Fruit fly (Drosophila melanogaster) whole organism, embryonic: ENCODE data around the gene Schip1.

ENCODE experiments used
- Blimp-1 ChIP-seq: fragments of 200-800 bp; sonication (Bioruptor generic); optimal IDR thresholded peaks from 3 replicates; lab custom pipeline; 2018; ENCODE audit warnings: missing biosample characterization, missing genetic modification characterization, mild to moderate bottlenecking, moderate library complexity, missing genetic modification reagents
- Bteb2 ChIP-seq: fragments of 200-800 bp; sonication (Bioruptor generic); optimal IDR thresholded peaks from 2 replicates; lab custom pipeline; 2016; ENCODE audit warnings: missing biosample characterization, missing genetic modification characterization
- C15 ChIP-seq: fragments of 200-800 bp; sonication (Bioruptor generic); IDR thresholded peaks from 3 replicates; pipeline ENCODE4 v1.3.6; 2022; ENCODE audit warnings: missing biosample characterization, missing genetic modification characterization
- CG10431 ChIP-seq: fragments of 200-800 bp; sonication (Bioruptor generic); optimal IDR thresholded peaks from 3 replicates; lab custom pipeline; 2018; ENCODE audit warnings: missing biosample characterization, mild to moderate bottlenecking, missing genetic modification characterization
- CG11085 ChIP-seq: fragments of 200-800 bp; sonication (Bioruptor generic); IDR thresholded peaks from 2 replicates; pipeline ENCODE4 v1.3.6; 2022; ENCODE audit warnings: missing biosample characterization, missing genetic modification characterization
- CG11398 ChIP-seq: fragments of 200-800 bp; sonication (Bioruptor generic); optimal IDR thresholded peaks from 2 replicates; lab custom pipeline; 2016; ENCODE audit warnings: missing biosample characterization, missing genetic modification characterization
- CG11456 ChIP-seq: fragments of 200-800 bp; sonication (Bioruptor generic); IDR thresholded peaks from 3 replicates; pipeline ENCODE4 v1.3.6; 2022; ENCODE audit warnings: missing biosample characterization, missing genetic modification characterization
- CG12659 ChIP-seq: fragments of 200-800 bp; sonication (Bioruptor generic); optimal IDR thresholded peaks from 3 replicates; lab custom pipeline; 2017; ENCODE audit warnings: mild to moderate bottlenecking, missing biosample characterization, missing genetic modification reagents, missing genetic modification characterization
- CG16779 ChIP-seq: fragments of 200-800 bp; sonication (Bioruptor generic); IDR thresholded peaks from 2 replicates; pipeline ENCODE4 v1.3.6; 2022; ENCODE audit warnings: missing biosample characterization, missing genetic modification characterization
- CG17361 ChIP-seq: fragments of 200-800 bp; sonication (Bioruptor generic); IDR thresholded peaks from 3 replicates; pipeline ENCODE4 v1.3.6; 2022; ENCODE audit warnings: missing biosample characterization, missing genetic modification characterization
- CG1832 ChIP-seq: fragments of 200-800 bp; sonication (Bioruptor generic); optimal IDR thresholded peaks from 2 replicates; lab custom pipeline; 2017; ENCODE audit warnings: missing biosample characterization, mild to moderate bottlenecking, missing genetic modification characterization, inconsistent platforms
- CG3163 ChIP-seq: fragments of 200-800 bp; sonication (Bioruptor generic); optimal IDR thresholded peaks from 3 replicates; lab custom pipeline; 2016; ENCODE audit warnings: missing biosample characterization, missing genetic modification characterization
- CG43689 ChIP-seq: fragments of 200-800 bp; sonication (Bioruptor generic); IDR thresholded peaks from 2 replicates; pipeline ENCODE4 v1.3.6; 2022; ENCODE audit warnings: missing biosample characterization, missing genetic modification characterization
- CG4404 ChIP-seq: fragments of 200-800 bp; sonication (Bioruptor generic); IDR thresholded peaks from 2 replicates; pipeline ENCODE4 v1.3.6; 2022; ENCODE audit warnings: missing biosample characterization, missing genetic modification characterization
- CG4424 ChIP-seq: fragments of 200-800 bp; sonication (Bioruptor generic); optimal IDR thresholded peaks from 3 replicates; lab custom pipeline; 2016; ENCODE audit warnings: missing biosample characterization, missing genetic modification characterization
- CG4854 ChIP-seq: fragments of 200-800 bp; sonication (Bioruptor generic); optimal IDR thresholded peaks from 2 replicates; lab custom pipeline; 2016; ENCODE audit warnings: missing biosample characterization, missing genetic modification characterization, inconsistent platforms
- CG6272 ChIP-seq: fragments of 200-800 bp; sonication (Bioruptor generic); IDR thresholded peaks from 2 replicates; pipeline ENCODE4 v1.3.6; 2022; ENCODE audit warnings: missing biosample characterization, missing genetic modification characterization
- CG7839 ChIP-seq: fragments of 200-800 bp; sonication (Bioruptor generic); optimal IDR thresholded peaks from 3 replicates; lab custom pipeline; 2018; ENCODE audit warnings: missing biosample characterization, mild to moderate bottlenecking, missing genetic modification characterization, moderate library complexity
- Chrac-16 ChIP-seq: fragments of 200-800 bp; sonication (Bioruptor generic); optimal IDR thresholded peaks from 3 replicates; lab custom pipeline; 2016; ENCODE audit warnings: missing biosample characterization, missing genetic modification characterization
- CoRest ChIP-seq: fragments of 200-800 bp; sonication (Bioruptor generic); optimal IDR thresholded peaks from 3 replicates; lab custom pipeline; 2018; ENCODE audit warnings: missing biosample characterization, mild to moderate bottlenecking, missing genetic modification characterization, moderate library complexity
- D19A ChIP-seq: fragments of 200-800 bp; optimal IDR thresholded peaks from 3 replicates; lab custom pipeline; 2019; ENCODE audit warnings: missing biosample characterization, mild to moderate bottlenecking, missing genetic modification characterization, moderate library complexity
- E2f1 ChIP-seq: fragments of 200-800 bp; sonication (Bioruptor generic); IDR thresholded peaks from 2 replicates; pipeline ENCODE4 v1.3.6; 2022; ENCODE audit warnings: missing biosample characterization, missing genetic modification characterization
- Gsc ChIP-seq: fragments of 200-800 bp; sonication (Bioruptor generic); IDR thresholded peaks from 2 replicates; pipeline ENCODE4 v1.3.6; 2022; ENCODE audit warnings: missing biosample characterization, missing genetic modification characterization
- HLH4C ChIP-seq: fragments of 200-800 bp; sonication (Bioruptor generic); IDR thresholded peaks from 3 replicates; pipeline ENCODE4 v1.3.6; 2022; ENCODE audit warnings: missing biosample characterization, missing genetic modification characterization; ENCODE audit not compliant: partially characterized antibody
- HmgD ChIP-seq: fragments of 200-800 bp; sonication (Bioruptor generic); optimal IDR thresholded peaks from 3 replicates; lab custom pipeline; 2016; ENCODE audit warnings: missing biosample characterization, missing genetic modification characterization
- NK7.1 ChIP-seq: fragments of 200-800 bp; sonication (Bioruptor generic); optimal IDR thresholded peaks from 3 replicates; lab custom pipeline; 2016; ENCODE audit warnings: missing biosample characterization, missing genetic modification characterization
- Nf-YC ChIP-seq: fragments of 200-800 bp; optimal IDR thresholded peaks from 3 replicates; lab custom pipeline; 2019; ENCODE audit warnings: missing biosample characterization, mild to moderate bottlenecking, missing genetic modification characterization, moderate library complexity
- Rfx ChIP-seq: fragments of 200-800 bp; sonication (Bioruptor generic); IDR thresholded peaks from 2 replicates; pipeline ENCODE4 v1.3.6; 2022; ENCODE audit warnings: missing biosample characterization, missing genetic modification characterization
- Sin3A ChIP-seq: fragments of >200 bp; optimal IDR thresholded peaks from 2 replicates; lab custom pipeline; 2018
- Taf1 ChIP-seq: fragments of 200-800 bp; sonication (Bioruptor generic); IDR thresholded peaks from 2 replicates; pipeline ENCODE4 v1.3.6; 2022; ENCODE audit warnings: missing biosample characterization, missing genetic modification characterization
- Trl ChIP-seq, 3 experiments: fragments of >200 bp in 2 of 3; fragments of 200-800 bp in 1 of 3; sonication (Bioruptor generic) in 1 of 3; optimal IDR thresholded peaks; 2 replicates in 1 of 3; 3 replicates in 2 of 3; lab custom pipeline; 2016 to 2017; ENCODE audit warnings: missing biosample characterization in 1 of 3, missing genetic modification characterization in 1 of 3
- Xbp1 ChIP-seq: fragments of 200-800 bp; sonication (Bioruptor generic); optimal IDR thresholded peaks from 3 replicates; lab custom pipeline; 2016; ENCODE audit warnings: missing biosample characterization, mild to moderate bottlenecking, missing genetic modification characterization
- br ChIP-seq: fragments of >200 bp; optimal IDR thresholded peaks from 2 replicates; lab custom pipeline; 2017
- btn ChIP-seq: fragments of 200-800 bp; sonication (Bioruptor generic); optimal IDR thresholded peaks from 2 replicates; lab custom pipeline; 2016; ENCODE audit warnings: missing biosample characterization, missing genetic modification characterization
- crc ChIP-seq: fragments of 200-800 bp; sonication (Bioruptor generic); optimal IDR thresholded peaks from 2 replicates; lab custom pipeline; 2016; ENCODE audit warnings: missing biosample characterization, missing genetic modification characterization
- fd64A ChIP-seq: fragments of 200-800 bp; sonication (Bioruptor generic); optimal IDR thresholded peaks from 3 replicates; lab custom pipeline; 2018; ENCODE audit warnings: missing biosample characterization, mild to moderate bottlenecking, missing genetic modification characterization
- fd96Cb ChIP-seq: fragments of 200-800 bp; sonication (Bioruptor generic); optimal IDR thresholded peaks from 2 replicates; lab custom pipeline; 2018; ENCODE audit warnings: missing biosample characterization, mild to moderate bottlenecking, missing genetic modification characterization, moderate library complexity
- inv ChIP-seq: fragments of 200-800 bp; sonication (Bioruptor generic); IDR thresholded peaks from 2 replicates; pipeline ENCODE4 v1.3.6; 2022; ENCODE audit warnings: missing biosample characterization, missing genetic modification characterization; ENCODE audit not compliant: partially characterized antibody
- klu ChIP-seq: fragments of 200-800 bp; sonication (Bioruptor generic); IDR thresholded peaks from 2 replicates; pipeline ENCODE4 v1.3.6; 2022; ENCODE audit warnings: missing biosample characterization, missing genetic modification characterization
- lbe ChIP-seq: fragments of 200-800 bp; sonication (Bioruptor generic); optimal IDR thresholded peaks from 2 replicates; lab custom pipeline; 2016; ENCODE audit warnings: missing biosample characterization, mild to moderate bottlenecking, missing genetic modification characterization
- nerfin-1 ChIP-seq: fragments of 200-800 bp; sonication (Bioruptor generic); optimal IDR thresholded peaks from 3 replicates; lab custom pipeline; 2019; ENCODE audit warnings: missing biosample characterization, mild to moderate bottlenecking, missing genetic modification characterization, moderate library complexity
- pfk ChIP-seq: fragments of 200-800 bp; sonication (Bioruptor generic); optimal IDR thresholded peaks from 2 replicates; lab custom pipeline; 2018; ENCODE audit warnings: missing biosample characterization, mild to moderate bottlenecking, missing genetic modification characterization, moderate library complexity
- phol ChIP-seq: fragments of 200-800 bp; sonication (Bioruptor generic); optimal IDR thresholded peaks from 3 replicates; lab custom pipeline; 2018; ENCODE audit warnings: missing biosample characterization, mild to moderate bottlenecking, missing genetic modification characterization, moderate library complexity
- pzg ChIP-seq: fragments of 200-800 bp; sonication (Bioruptor generic); optimal IDR thresholded peaks from 3 replicates; lab custom pipeline; 2018; ENCODE audit warnings: missing biosample characterization, mild to moderate bottlenecking, missing genetic modification characterization, moderate library complexity
- run ChIP-seq: fragments of 200-800 bp; sonication (Bioruptor generic); optimal IDR thresholded peaks from 3 replicates; lab custom pipeline; 2018; ENCODE audit warnings: missing biosample characterization, mild to moderate bottlenecking, missing genetic modification characterization
- sens ChIP-seq: fragments of 200-800 bp; sonication (Bioruptor generic); peaks from one replicate; lab custom pipeline; 2016; ENCODE audit warnings: missing biosample characterization, missing genetic modification characterization
- sim ChIP-seq: fragments of 200-800 bp; sonication (Bioruptor generic); IDR thresholded peaks from 2 replicates; pipeline ENCODE4 v1.3.6; 2022; ENCODE audit warnings: missing biosample characterization, missing genetic modification characterization
- sna ChIP-seq: fragments of 200-800 bp; sonication (Bioruptor generic); IDR thresholded peaks from 2 replicates; pipeline ENCODE4 v1.3.6; 2022; ENCODE audit warnings: missing biosample characterization, missing genetic modification characterization; ENCODE audit not compliant: partially characterized antibody
- tin ChIP-seq: fragments of 200-800 bp; sonication (Bioruptor generic); optimal IDR thresholded peaks from 3 replicates; lab custom pipeline; 2016; ENCODE audit warnings: missing biosample characterization, missing genetic modification characterization
- trem ChIP-seq: fragments of 200-800 bp; optimal IDR thresholded peaks from 3 replicates; lab custom pipeline; 2019; ENCODE audit warnings: missing biosample characterization, mild to moderate bottlenecking, missing genetic modification characterization, moderate library complexity
- vnd ChIP-seq: fragments of 200-800 bp; sonication (Bioruptor generic); IDR thresholded peaks from 3 replicates; pipeline ENCODE4 v1.3.6; 2022; ENCODE audit warnings: missing biosample characterization, missing genetic modification characterization; ENCODE audit not compliant: partially characterized antibody
- yki ChIP-seq: fragments of >200 bp; optimal IDR thresholded peaks from 3 replicates; lab custom pipeline; 2018

The Schip1 gene

dm6 chr2L:10292066-10292560 is 38.8 kb downstream of the Schip1 start, which contains the start of gene Ufd4 (continued):
- TF ChIP-seq Gsc (GFP tag; lab: Robert Waterston, UW) (no peak), CG11085 (GFP tag; lab: Robert Waterston, UW) (no peak), CG4404 (GFP tag; lab: Robert Waterston, UW) (no peak), D19A (no peak), E2f1 (peak; percentile 64; the same call in 1 of the 2 replicates), NK7.1 (peak; percentile 16), Sin3A (lab: Kevin White, UChicago) (no peak), CG4854 (peak; percentile 35), fd96Cb (tag; lab: Kevin White, UChicago) (peak; percentile 56), CG4424 (peak; percentile 74), CG17361 (GFP tag; lab: Robert Waterston, UW) (no peak), CG12659 (GFP tag; lab: Kevin White, UChicago) (peak; percentile 79), inv (GFP tag; lab: Robert Waterston, UW) (no peak), sens (GFP tag; lab: Kevin White, UChicago) (peak; percentile 93), vnd (GFP tag; lab: Robert Waterston, UW) (no peak), tin (GFP tag; lab: Kevin White, UChicago) (peak; percentile 68), yki (lab: Kevin White, UChicago) (no peak), C15 (no peak), CoRest (tag; lab: Kevin White, UChicago) (no peak), phol (tag; lab: Kevin White, UChicago) (peak; percentile 73), HLH4C (GFP tag; lab: Robert Waterston, UW) (no peak; the same call in 2 of the 3 replicates), Xbp1 (GFP tag; lab: Kevin White, UChicago) (peak; percentile 76), CG7839 (no peak), CG6272 (GFP tag; lab: Robert Waterston, UW) (no peak), btn (GFP tag; lab: Kevin White, UChicago) (peak; percentile 14), CG10431 (no peak), trem (tag; lab: Kevin White, UChicago) (peak; percentile 66), Rfx (GFP tag; lab: Robert Waterston, UW) (no peak; the same call in 1 of the 2 replicates), nerfin-1 (tag; lab: Kevin White, UChicago) (no peak), br (lab: Kevin White, UChicago) (no peak), sim (GFP tag; lab: Robert Waterston, UW) (peak; percentile 54; the same call in 1 of the 2 replicates), Trl (optimal IDR thresholded peaks at IDR 0.05; lab: Kevin White, UChicago) (no peak), Trl (GFP tag; optimal IDR thresholded peaks at IDR 0.05; lab: Kevin White, UChicago) (peak; percentile 69), klu (GFP tag; lab: Robert Waterston, UW) (no peak), CG16779 (GFP tag; lab: Robert Waterston, UW) (no peak), CG43689 (GFP tag; lab: Robert Waterston, UW) (no peak), CG11398 (GFP tag; lab: Kevin White, UChicago) (peak; percentile 57), crc (GFP tag; lab: Kevin White, UChicago) (peak; percentile 28), Nf-YC (tag; lab: Kevin White, UChicago) (peak; percentile 78), lbe (no peak), sna (GFP tag; lab: Robert Waterston, UW) (no peak), HmgD (no peak), pzg (GFP tag; lab: Kevin White, UChicago) (peak; percentile 62), fd64A (GFP tag; lab: Kevin White, UChicago) (no peak), run (tag; lab: Kevin White, UChicago) (peak; percentile 1), CG11456 (GFP tag; lab: Robert Waterston, UW) (no peak), CG3163 (peak; percentile 34), CG1832 (GFP tag; lab: Kevin White, UChicago) (no peak), Blimp-1 (GFP tag; lab: Kevin White, UChicago) (no peak), Bteb2 (GFP tag; lab: Kevin White, UChicago) (peak; percentile 64), Chrac-16 (GFP tag; lab: Kevin White, UChicago) (peak; percentile 55), pfk (peak; percentile 47), Taf1 (GFP tag; lab: Robert Waterston, UW) (no peak)
